Fruit fly (Drosophila melanogaster) whole organism, embryonic: ENCODE measurements around the gene Polr3A.

ENCODE experiments used
- Abd-B ChIP-seq: fragments of 200-800 bp; sonication (Bioruptor generic); optimal IDR thresholded peaks from 2 replicates; lab custom pipeline; 2018; ENCODE audit warnings: missing biosample characterization, mild to moderate bottlenecking, missing genetic modification characterization, moderate library complexity
- Ada2b ChIP-seq: fragments of 200-800 bp; sonication (Bioruptor generic); IDR thresholded peaks from 2 replicates; pipeline ENCODE4 v1.3.6; 2022; ENCODE audit warnings: missing biosample characterization, missing genetic modification characterization
- B-H1 ChIP-seq: fragments of 200-800 bp; sonication (Bioruptor generic); IDR thresholded peaks from 3 replicates; pipeline ENCODE4 v1.3.6; 2022; ENCODE audit warnings: missing biosample characterization, missing genetic modification characterization
- CG10267 ChIP-seq: fragments of 200-800 bp; sonication (Bioruptor generic); optimal IDR thresholded peaks from 2 replicates; lab custom pipeline; 2018; ENCODE audit warnings: missing biosample characterization, mild to moderate bottlenecking, missing genetic modification characterization, moderate library complexity
- CG10654 ChIP-seq: fragments of 200-800 bp; sonication (Bioruptor generic); optimal IDR thresholded peaks from 2 replicates; lab custom pipeline; 2016; ENCODE audit warnings: missing biosample characterization, missing genetic modification characterization
- CG14965 ChIP-seq: fragments of 200-800 bp; sonication (Bioruptor generic); optimal IDR thresholded peaks from 2 replicates; lab custom pipeline; 2016; ENCODE audit warnings: missing biosample characterization, missing genetic modification characterization, borderline replicate concordance
- CG15601 ChIP-seq: fragments of 200-800 bp; sonication (Bioruptor generic); optimal IDR thresholded peaks from 3 replicates; lab custom pipeline; 2019; ENCODE audit warnings: missing biosample characterization, mild to moderate bottlenecking, missing genetic modification characterization, moderate library complexity
- CG16815 ChIP-seq: fragments of 200-800 bp; sonication (Bioruptor generic); optimal IDR thresholded peaks from 3 replicates; lab custom pipeline; 2017; ENCODE audit warnings: missing biosample characterization, mild to moderate bottlenecking, missing genetic modification characterization
- CG17829 ChIP-seq: fragments of 200-800 bp; optimal IDR thresholded peaks from 2 replicates; lab custom pipeline; 2019; ENCODE audit warnings: missing biosample characterization, mild to moderate bottlenecking, missing genetic modification characterization, moderate library complexity
- CG2889 ChIP-seq: fragments of 200-800 bp; sonication (Bioruptor generic); IDR thresholded peaks from 3 replicates; pipeline ENCODE4 v1.3.6; 2022; ENCODE audit warnings: missing biosample characterization, missing genetic modification characterization
- CG32767 ChIP-seq: fragments of 200-800 bp; sonication (Bioruptor generic); IDR thresholded peaks from 2 replicates; pipeline ENCODE4 v1.3.6; 2022; ENCODE audit warnings: missing biosample characterization, missing genetic modification characterization
- CG4424 ChIP-seq: fragments of 200-800 bp; sonication (Bioruptor generic); optimal IDR thresholded peaks from 3 replicates; lab custom pipeline; 2016; ENCODE audit warnings: missing biosample characterization, missing genetic modification characterization
- CG4820 ChIP-seq: fragments of 200-800 bp; sonication (Bioruptor generic); optimal IDR thresholded peaks from 3 replicates; lab custom pipeline; 2016; ENCODE audit warnings: missing biosample characterization, missing genetic modification characterization
- CG6654 ChIP-seq: fragments of 200-800 bp; sonication (Bioruptor generic); optimal IDR thresholded peaks from 2 replicates; lab custom pipeline; 2017; ENCODE audit warnings: missing biosample characterization, mild to moderate bottlenecking, missing genetic modification characterization
- CG6791 ChIP-seq: fragments of 200-800 bp; sonication (Bioruptor generic); IDR thresholded peaks from 3 replicates; pipeline ENCODE4 v1.3.6; 2022; ENCODE audit warnings: missing biosample characterization, missing genetic modification characterization; ENCODE audit not compliant: partially characterized antibody
- CG7357 ChIP-seq: fragments of 200-800 bp; sonication (Bioruptor generic); IDR thresholded peaks from 3 replicates; pipeline ENCODE4 v1.3.6; 2022; ENCODE audit warnings: missing biosample characterization, missing genetic modification characterization
- CG9215 ChIP-seq: fragments of 200-800 bp; sonication (Bioruptor generic); IDR thresholded peaks from 2 replicates; pipeline ENCODE4 v1.3.6; 2022; ENCODE audit warnings: missing biosample characterization, missing genetic modification characterization
- CG9817 ChIP-seq: fragments of 200-800 bp; sonication (Bioruptor generic); optimal IDR thresholded peaks from 2 replicates; lab custom pipeline; 2018; ENCODE audit warnings: missing biosample characterization, mild to moderate bottlenecking, missing genetic modification characterization, moderate library complexity
- CHES-1-like ChIP-seq: fragments of 200-800 bp; sonication (Bioruptor generic); optimal IDR thresholded peaks from 2 replicates; lab custom pipeline; 2016; ENCODE audit warnings: missing biosample characterization, missing genetic modification characterization
- Dbx ChIP-seq: fragments of 200-800 bp; sonication (Bioruptor generic); IDR thresholded peaks from 3 replicates; pipeline ENCODE4 v1.3.6; 2022; ENCODE audit warnings: missing biosample characterization, missing genetic modification characterization
- Deaf1 ChIP-seq: fragments of 200-800 bp; optimal IDR thresholded peaks from 3 replicates; lab custom pipeline; 2019; ENCODE audit warnings: missing biosample characterization, mild to moderate bottlenecking, missing genetic modification characterization, moderate library complexity
- Dek ChIP-seq: fragments of 200-800 bp; sonication (Bioruptor generic); optimal IDR thresholded peaks from 3 replicates; lab custom pipeline; 2019; ENCODE audit warnings: missing biosample characterization, mild to moderate bottlenecking, missing genetic modification characterization, moderate library complexity
- E2f2 ChIP-seq: fragments of 200-800 bp; sonication (Bioruptor generic); IDR thresholded peaks from 2 replicates; pipeline ENCODE4 v1.3.6; 2022; ENCODE audit warnings: missing biosample characterization, missing genetic modification characterization
- HLHmδ ChIP-seq: fragments of 200-800 bp; sonication (Bioruptor generic); optimal IDR thresholded peaks from 2 replicates; lab custom pipeline; 2018; ENCODE audit warnings: missing biosample characterization, mild to moderate bottlenecking, missing genetic modification characterization, moderate library complexity
- Lim3 ChIP-seq: fragments of 200-800 bp; sonication (Bioruptor generic); IDR thresholded peaks from 2 replicates; pipeline ENCODE4 v1.3.6; 2022; ENCODE audit warnings: missing biosample characterization, missing genetic modification characterization
- Max ChIP-seq: fragments of 200-800 bp; sonication (Bioruptor generic); optimal IDR thresholded peaks from 2 replicates; lab custom pipeline; 2016; ENCODE audit warnings: missing biosample characterization, mild to moderate bottlenecking, missing genetic modification characterization
- NC2α ChIP-seq: fragments of 200-800 bp; sonication (Bioruptor generic); optimal IDR thresholded peaks from 2 replicates; lab custom pipeline; 2016; ENCODE audit warnings: missing biosample characterization, missing genetic modification characterization
- Nf-YA ChIP-seq: fragments of 200-800 bp; sonication (Bioruptor generic); IDR thresholded peaks from 2 replicates; pipeline ENCODE4 v1.3.6; 2022; ENCODE audit warnings: missing biosample characterization, missing genetic modification characterization
- Ptx1 ChIP-seq: fragments of 200-800 bp; sonication (Bioruptor generic); IDR thresholded peaks from 2 replicates; pipeline ENCODE4 v1.3.6; 2022; ENCODE audit warnings: missing biosample characterization, missing genetic modification characterization
- Spps ChIP-seq: fragments of 200-800 bp; sonication (Bioruptor generic); optimal IDR thresholded peaks from 2 replicates; lab custom pipeline; 2018; ENCODE audit warnings: missing biosample characterization, mild to moderate bottlenecking, missing genetic modification characterization
- bigmax ChIP-seq: fragments of 200-800 bp; sonication (Bioruptor generic); optimal IDR thresholded peaks from 2 replicates; lab custom pipeline; 2018; ENCODE audit warnings: missing biosample characterization, mild to moderate bottlenecking, missing genetic modification characterization
- chm ChIP-seq: fragments of 200-800 bp; sonication (Bioruptor generic); IDR thresholded peaks from 2 replicates; pipeline ENCODE4 v1.3.6; 2022; ENCODE audit warnings: missing biosample characterization, missing genetic modification characterization
- ci ChIP-seq: fragments of 200-800 bp; sonication (Bioruptor generic); IDR thresholded peaks from 3 replicates; pipeline ENCODE4 v1.3.6; 2022; ENCODE audit warnings: missing biosample characterization, missing genetic modification characterization
- dimm ChIP-seq: fragments of 200-800 bp; sonication (Bioruptor generic); IDR thresholded peaks from 2 replicates; pipeline ENCODE4 v1.3.6; 2022; ENCODE audit warnings: missing biosample characterization, missing genetic modification characterization
- fu2 ChIP-seq: fragments of 200-800 bp; sonication (Bioruptor generic); optimal IDR thresholded peaks from 2 replicates; lab custom pipeline; 2016; ENCODE audit warnings: missing biosample characterization, missing genetic modification characterization
- gcm ChIP-seq: fragments of 200-800 bp; sonication (Bioruptor generic); optimal IDR thresholded peaks from 2 replicates; lab custom pipeline; 2019; ENCODE audit warnings: missing biosample characterization, mild to moderate bottlenecking, missing genetic modification characterization, moderate library complexity
- grn ChIP-seq: fragments of 200-800 bp; sonication (Bioruptor generic); optimal IDR thresholded peaks from 3 replicates; lab custom pipeline; 2017; ENCODE audit warnings: missing biosample characterization, missing genetic modification characterization
- lab ChIP-seq: fragments of 200-800 bp; sonication (Bioruptor generic); optimal IDR thresholded peaks from 3 replicates; lab custom pipeline; 2017; ENCODE audit warnings: missing biosample characterization, missing genetic modification characterization, mild to moderate bottlenecking, moderate library complexity, missing genetic modification reagents
- nerfin-1 ChIP-seq: fragments of 200-800 bp; sonication (Bioruptor generic); optimal IDR thresholded peaks from 3 replicates; lab custom pipeline; 2019; ENCODE audit warnings: missing biosample characterization, mild to moderate bottlenecking, missing genetic modification characterization, moderate library complexity
- odd ChIP-seq: fragments of 200-800 bp; sonication (Bioruptor generic); optimal IDR thresholded peaks from 2 replicates; lab custom pipeline; 2017; ENCODE audit warnings: missing biosample characterization, mild to moderate bottlenecking, missing genetic modification characterization
- onecut ChIP-seq: fragments of 200-800 bp; sonication (Bioruptor generic); IDR thresholded peaks from 2 replicates; pipeline ENCODE4 v1.3.6; 2022; ENCODE audit warnings: missing biosample characterization, missing genetic modification characterization
- pita ChIP-seq: fragments of 200-800 bp; sonication (Bioruptor generic); optimal IDR thresholded peaks from 2 replicates; lab custom pipeline; 2017; ENCODE audit warnings: missing biosample characterization, mild to moderate bottlenecking, missing genetic modification characterization
- prd ChIP-seq, 3 experiments: fragments of >200 bp in 2 of 3; fragments of 200-800 bp in 1 of 3; sonication (Bioruptor generic) in 1 of 3; optimal IDR thresholded peaks in 2 of 3; IDR thresholded peaks in 1 of 3; 2 replicates in 2 of 3; 3 replicates in 1 of 3; pipeline versions ENCODE4 v1.3.6 to Lab custom; 2017 to 2022; ENCODE audit warnings: missing biosample characterization in 1 of 3, missing genetic modification characterization in 1 of 3
- ranshi ChIP-seq: fragments of 200-800 bp; sonication (Bioruptor generic); IDR thresholded peaks from 2 replicates; pipeline ENCODE4 v1.3.6; 2022; ENCODE audit warnings: missing biosample characterization, missing genetic modification characterization
- so ChIP-seq: fragments of 200-800 bp; sonication (Bioruptor generic); IDR thresholded peaks from 3 replicates; pipeline ENCODE4 v1.3.6; 2022; ENCODE audit warnings: missing biosample characterization, missing genetic modification characterization
- sqz ChIP-seq: fragments of 200-800 bp; sonication (Bioruptor generic); optimal IDR thresholded peaks from 3 replicates; lab custom pipeline; 2018; ENCODE audit warnings: missing biosample characterization, mild to moderate bottlenecking, missing genetic modification characterization
- stc ChIP-seq: fragments of 200-800 bp; sonication (Bioruptor generic); IDR thresholded peaks from 2 replicates; pipeline ENCODE4 v1.3.6; 2022; ENCODE audit warnings: missing biosample characterization, missing genetic modification characterization
- tio ChIP-seq: fragments of 200-800 bp; sonication (Bioruptor generic); optimal IDR thresholded peaks from 2 replicates; lab custom pipeline; 2017; ENCODE audit warnings: missing biosample characterization, missing genetic modification characterization, inconsistent platforms
- tna ChIP-seq: fragments of 200-800 bp; sonication (Bioruptor generic); IDR thresholded peaks from 2 replicates; pipeline ENCODE4 v1.3.6; 2022; ENCODE audit warnings: missing biosample characterization, missing genetic modification characterization; ENCODE audit not compliant: partially characterized antibody
- zfh2 ChIP-seq: fragments of 200-800 bp; sonication (Bioruptor generic); optimal IDR thresholded peaks from 2 replicates; lab custom pipeline; 2016; ENCODE audit warnings: missing biosample characterization, missing genetic modification characterization

Gene Polr3A

dm6 chrX:15738890-15739550, 23.7 kb upstream of the Polr3A start, which contains the start of the genes CG11679 and CG8206 (continued):
- TF ChIP-seq Abd-B (GFP tag; lab: Kevin White, UChicago) (peak; percentile 37), chm (GFP tag; lab: Robert Waterston, UW) (no peak), CG7357 (GFP tag; lab: Robert Waterston, UW) (no peak), Deaf1 (tag; lab: Kevin White, UChicago) (no peak), CG10654 (GFP tag; lab: Kevin White, UChicago) (no peak), Spps (tag; lab: Kevin White, UChicago) (no peak), HLHmδ (GFP tag; lab: Kevin White, UChicago) (no peak), CG17829 (tag; lab: Kevin White, UChicago) (peak; percentile 23), so (no peak), prd (optimal IDR thresholded peaks at IDR 0.05; lab: Kevin White, UChicago) (no peak), prd (GFP tag; IDR thresholded peaks at IDR 0.05; lab: Robert Waterston, UW) (peak; percentile 47; the same call in 1 of the 3 replicates), ci (GFP tag; lab: Robert Waterston, UW) (no peak), odd (GFP tag; lab: Kevin White, UChicago) (no peak), CG10267 (tag; lab: Kevin White, UChicago) (peak; percentile 22), sqz (no peak), onecut (no peak), Dek (tag; lab: Kevin White, UChicago) (no peak), stc (no peak), B-H1 (GFP tag; lab: Robert Waterston, UW) (no peak), fu2 (GFP tag; lab: Kevin White, UChicago) (peak; percentile 25), nerfin-1 (tag; lab: Kevin White, UChicago) (peak; percentile 8), CG9817 (tag; lab: Kevin White, UChicago) (peak; percentile 55), Ada2b (GFP tag; lab: Robert Waterston, UW) (no peak), tna (no peak), CG4424 (GFP tag; lab: Kevin White, UChicago) (no peak), Lim3 (GFP tag; lab: Robert Waterston, UW) (no peak), E2f2 (GFP tag; lab: Robert Waterston, UW) (0 out of 2 replicates have a peak, but pooled peaks have one; percentile 17), CG9215 (GFP tag; lab: Robert Waterston, UW) (peak; percentile 56), CG4820 (GFP tag; lab: Kevin White, UChicago) (peak; percentile 35), zfh2 (GFP tag; lab: Kevin White, UChicago) (peak; percentile 47), lab (GFP tag; lab: Kevin White, UChicago) (no peak), Nf-YA (GFP tag; lab: Robert Waterston, UW) (no peak), bigmax (no peak), CG14965 (GFP tag; lab: Kevin White, UChicago) (no peak), ranshi (peak; percentile 39; the same call in 1 of the 2 replicates), CG32767 (GFP tag; lab: Robert Waterston, UW) (no peak), Max (GFP tag; lab: Kevin White, UChicago) (peak; percentile 24), CG6791 (GFP tag; lab: Robert Waterston, UW) (no peak), CG2889 (GFP tag; lab: Robert Waterston, UW) (no peak), tio (GFP tag; lab: Kevin White, UChicago) (no peak), CG15601 (tag; lab: Kevin White, UChicago) (no peak), dimm (GFP tag; lab: Robert Waterston, UW) (no peak), gcm (GFP tag; lab: Kevin White, UChicago) (no peak), Dbx (GFP tag; lab: Robert Waterston, UW) (no peak), NC2α (no peak), Ptx1 (GFP tag; lab: Robert Waterston, UW) (peak; percentile 40; the same call in 1 of the 2 replicates), pita (no peak), CG16815 (GFP tag; lab: Kevin White, UChicago) (no peak), CG6654 (GFP tag; lab: Kevin White, UChicago) (no peak), CHES-1-like (GFP tag; lab: Kevin White, UChicago) (peak; percentile 54), grn (no peak)
